Worm (Caenorhabditis elegans) whole organism, L1 larva: ENCODE results near the gene R09H10.5.

Experiments
- ama-1 ChIP-seq: fragments of 150-350 bp; optimal IDR thresholded peaks from 2 replicates; lab custom pipeline; 2014
- ces-1 ChIP-seq: fragments of 150-350 bp; optimal IDR thresholded peaks from 2 replicates; lab custom pipeline; 2014; ENCODE audit warnings: missing biosample characterization, missing genetic modification reagents, missing genetic modification characterization
- egl-13 ChIP-seq: sonication (generic microtip); optimal IDR thresholded peaks from 2 replicates; lab custom pipeline; 2016; ENCODE audit warnings: missing genotype, missing genetic modification reagents, missing genetic modification characterization, missing compliant biosample characterization
- elt-2 ChIP-seq: sonication (generic microtip); optimal IDR thresholded peaks from 2 replicates; lab custom pipeline; 2016; ENCODE audit warnings: missing genetic modification characterization, mild to moderate bottlenecking, inconsistent platforms, missing compliant biosample characterization, missing genetic modification reagents
- elt-3 ChIP-seq, 6 experiments: fragments of 150-350 bp in 1 of 6; sonication (generic microtip); optimal IDR thresholded peaks; 2 replicates each; lab custom pipeline; 2017 to 2018; ENCODE audit warnings: missing biosample characterization in 6 of 6, missing genetic modification characterization in 6 of 6, inconsistent platforms in 1 of 6
- jun-1 ChIP-seq: fragments of 150-350 bp; optimal IDR thresholded peaks from 2 replicates; lab custom pipeline; 2014; ENCODE audit warnings: missing biosample characterization, missing genetic modification reagents, missing genetic modification characterization
- mab-9 ChIP-seq: fragments of 200-800 bp; sonication (Bioruptor generic); IDR thresholded peaks from 2 replicates; pipeline ENCODE4 v1.3.6; 2022; ENCODE audit warnings: missing genetic modification reagents, missing genetic modification characterization, missing compliant biosample characterization
- nhr-11 ChIP-seq: fragments of 150-350 bp; optimal IDR thresholded peaks from 2 replicates; lab custom pipeline; 2014; ENCODE audit warnings: missing biosample characterization, missing genetic modification characterization
- nhr-47 ChIP-seq: sonication (generic microtip); optimal IDR thresholded peaks from 2 replicates; lab custom pipeline; 2016; ENCODE audit warnings: mild to moderate bottlenecking, missing genetic modification characterization, moderate library complexity, missing compliant biosample characterization
- skn-1 ChIP-seq: fragments of 150-350 bp; optimal IDR thresholded peaks from 2 replicates; lab custom pipeline; 2014; ENCODE audit warnings: missing biosample characterization, missing genetic modification characterization
- tbx-2 ChIP-seq: sonication (generic microtip); optimal IDR thresholded peaks from 2 replicates; lab custom pipeline; 2016; ENCODE audit warnings: missing genetic modification characterization, missing compliant biosample characterization
- unc-62 ChIP-seq: fragments of 150-350 bp; optimal IDR thresholded peaks from 2 replicates; lab custom pipeline; 2014; ENCODE audit warnings: missing biosample characterization, missing genetic modification reagents, missing genetic modification characterization
- zip-4 ChIP-seq: fragments of 200-800 bp; sonication (Bioruptor generic); optimal IDR thresholded peaks from 2 replicates; lab custom pipeline; 2018; ENCODE audit warnings: mild to moderate bottlenecking, missing genetic modification characterization, moderate library complexity, missing compliant biosample characterization
- ztf-11 ChIP-seq, 2 experiments: sonication (generic microtip); optimal IDR thresholded peaks; 2 replicates each; lab custom pipeline; 2016 to 2017; ENCODE audit warnings: missing genetic modification characterization in 2 of 2, missing biosample characterization in 1 of 2, missing compliant biosample characterization in 1 of 2

DNA sequence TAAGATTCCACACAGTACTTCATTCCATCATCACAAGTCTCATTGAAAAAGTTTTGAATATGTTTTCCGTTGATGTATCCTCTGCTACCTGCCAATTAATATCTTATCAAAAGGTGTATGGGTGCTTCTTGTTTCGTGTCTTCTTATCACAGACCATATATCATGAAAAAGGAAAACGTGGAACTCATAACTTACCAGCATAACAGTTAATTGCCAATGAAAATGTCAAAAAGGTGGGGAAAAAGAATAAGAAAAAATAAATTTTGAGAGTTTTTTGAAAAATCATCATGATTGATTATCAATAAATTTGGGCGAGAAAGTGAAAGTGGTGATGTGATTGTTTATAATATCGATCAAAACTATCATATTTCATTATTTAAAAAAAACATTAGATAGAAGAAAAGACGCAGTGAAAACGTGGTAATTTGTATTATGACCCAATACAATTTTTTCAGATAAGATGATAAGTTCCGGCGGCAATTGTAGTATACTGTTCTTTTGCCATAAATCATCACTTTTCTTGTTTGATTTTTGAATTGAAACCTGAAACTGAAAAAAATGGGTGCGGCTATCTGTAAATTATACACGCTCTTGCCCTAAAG is 2.4 kb upstream of the R09H10.5 start, which contains the start of gene F56C4.4:
- TF ChIP-seq skn-1 (tag; lab: Kevin White, UChicago) (no peak), ztf-11 (tag; optimal IDR thresholded peaks at IDR 0.05; lab: Kevin White, UChicago) (no peak), elt-3 (tag; optimal IDR thresholded peaks at IDR 0.05; lab: Kevin White, UChicago) (no peak), elt-2 (tag; lab: Kevin White, UChicago) (peak; percentile 63), ama-1 (lab: Kevin White, UChicago) (no peak), nhr-47 (no peak), egl-13 (no peak), unc-62 (GFP tag; lab: Kevin White, UChicago) (no peak), tbx-2 (no peak), jun-1 (tag; lab: Kevin White, UChicago) (no peak), zip-4 (no peak), nhr-11 (no peak), ces-1 (GFP tag; lab: Kevin White, UChicago) (no peak), mab-9 (GFP tag; lab: Robert Waterston, UW) (no peak)
